Fruit fly (Drosophila melanogaster): ENCODE data around the gene spen.

Gene spen

DNA sequence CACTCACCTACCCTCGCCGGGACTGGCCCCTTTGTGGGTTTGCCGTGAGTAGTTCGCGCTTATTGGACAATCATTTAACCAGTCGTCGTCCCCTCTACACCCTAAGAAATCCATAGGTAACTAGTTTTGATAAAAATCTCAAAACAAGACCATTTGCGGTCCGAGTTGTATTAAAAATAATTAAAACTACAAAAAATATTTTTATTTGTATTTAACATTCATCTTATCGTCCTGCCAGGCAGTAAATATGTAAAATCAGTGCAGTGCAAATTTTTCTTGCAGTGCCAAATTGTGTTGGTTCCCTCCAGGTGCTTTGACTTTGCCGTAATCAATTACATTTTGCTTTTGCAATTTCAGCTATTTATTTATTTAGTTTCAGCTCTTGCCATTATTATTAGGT, 85.0 kb downstream of the spen start (continued):
- TF ChIP-seq Asciz (GFP tag; optimal IDR thresholded peaks at IDR 0.05) (no peak), slou (GFP tag; optimal IDR thresholded peaks at IDR 0.05) (no peak), gro (GFP tag; optimal IDR thresholded peaks at IDR 0.05) (no peak), CG2129 (GFP tag; IDR thresholded peaks at IDR 0.05; ENCODE audit: partially characterized antibody) (no peak), CG4707 (GFP tag; optimal IDR thresholded peaks at IDR 0.05) (no peak), CG11695 (GFP tag; IDR thresholded peaks at IDR 0.05) (peak; percentile 35; the same call in 1 of the 3 replicates), CG10979 (tag; optimal IDR thresholded peaks at IDR 0.05) (no peak), onecut (GFP tag; IDR thresholded peaks at IDR 0.05) (no peak), CG18599 (GFP tag; optimal IDR thresholded peaks at IDR 0.05) (peak; percentile 67), maf-S (GFP tag; optimal IDR thresholded peaks at IDR 0.05) (no peak), CG4424 (GFP tag; optimal IDR thresholded peaks at IDR 0.05) (no peak), CG10431 (GFP tag; optimal IDR thresholded peaks at IDR 0.05) (no peak), mam (GFP tag; optimal IDR thresholded peaks at IDR 0.05) (no peak), MTF-1 (GFP tag; optimal IDR thresholded peaks at IDR 0.05; ENCODE audit: borderline replicate concordance) (no peak), HLH54F (GFP tag; optimal IDR thresholded peaks at IDR 0.05) (no peak), CG14667 (GFP tag; IDR thresholded peaks at IDR 0.05) (no peak; the same call in 1 of the 2 replicates), shn (GFP tag; optimal IDR thresholded peaks at IDR 0.05) (no peak), CG12104 (GFP tag; optimal IDR thresholded peaks at IDR 0.05) (no peak), gsb-n (tag; optimal IDR thresholded peaks at IDR 0.05) (no peak), Six4 (GFP tag; optimal IDR thresholded peaks at IDR 0.05) (no peak), unpg (GFP tag; optimal IDR thresholded peaks at IDR 0.05) (no peak), CG12744 (GFP tag; optimal IDR thresholded peaks at IDR 0.05) (no peak), CG2120 (GFP tag; optimal IDR thresholded peaks at IDR 0.05) (peak; percentile 66), lilli (GFP tag; optimal IDR thresholded peaks at IDR 0.05) (peak; percentile 34), bowl (GFP tag; IDR thresholded peaks at IDR 0.05) (no peak), CG10321 (GFP tag; IDR thresholded peaks at IDR 0.05) (no peak), Fer3 (tag; optimal IDR thresholded peaks at IDR 0.05) (peak; percentile 28), GATAe (GFP tag; conservative IDR thresholded peaks at IDR 0.05) (no peak), CG11456 (GFP tag; IDR thresholded peaks at IDR 0.05) (0 out of 3 replicates have a peak, but pooled peaks have one; percentile 35), row (GFP tag; IDR thresholded peaks at IDR 0.05) (peak; percentile 61), CkIIα-i1 (GFP tag; IDR thresholded peaks at IDR 0.05) (no peak), CG1024 (GFP tag; IDR thresholded peaks at IDR 0.05) (no peak), odd (GFP tag; optimal IDR thresholded peaks at IDR 0.05) (no peak), B-H1 (GFP tag; IDR thresholded peaks at IDR 0.05) (no peak), CG6272 (GFP tag; IDR thresholded peaks at IDR 0.05) (0 out of 2 replicates have a peak, but pooled peaks have one; percentile 21), CG10366 (GFP tag; IDR thresholded peaks at IDR 0.05) (no peak), fd96Cb (tag; optimal IDR thresholded peaks at IDR 0.05) (peak; percentile 11), ind (GFP tag; optimal IDR thresholded peaks at IDR 0.05) (peak; percentile 31), fd3F (GFP tag; optimal IDR thresholded peaks at IDR 0.05) (no peak), salm (tag; optimal IDR thresholded peaks at IDR 0.05) (no peak), CG7556 (GFP tag; optimal IDR thresholded peaks at IDR 0.05) (peak; percentile 40), NK7.1 (GFP tag; optimal IDR thresholded peaks at IDR 0.05) (no peak), CG15601 (tag; optimal IDR thresholded peaks at IDR 0.05) (no peak), Chrac-16 (GFP tag; optimal IDR thresholded peaks at IDR 0.05) (no peak), CG34224 (GFP tag; IDR thresholded peaks at IDR 0.05; ENCODE audit: partially characterized antibody) (no peak), Camta (GFP tag; optimal IDR thresholded peaks at IDR 0.05) (no peak), chn (GFP tag; optimal IDR thresholded peaks at IDR 0.05) (no peak), CG3847 (GFP tag; IDR thresholded peaks at IDR 0.05) (no peak), CG8924 (tag; optimal IDR thresholded peaks at IDR 0.05) (no peak), Neu2 (GFP tag; optimal IDR thresholded peaks at IDR 0.05; ENCODE audit: borderline replicate concordance) (no peak), tna (GFP tag; IDR thresholded peaks at IDR 0.05; ENCODE audit: partially characterized antibody) (no peak), CG8478 (optimal IDR thresholded peaks at IDR 0.05) (no peak)
